Worm (Caenorhabditis elegans) whole organism, L4 larva: ENCODE measurements around the gene tftc-5.

Experiments used
- F10B5.3 ChIP-seq: sonication (generic microtip); optimal IDR thresholded peaks from 2 replicates; lab custom pipeline; 2016; ENCODE audit warnings: mild to moderate bottlenecking, missing genetic modification characterization, missing compliant biosample characterization
- F37D6.2 ChIP-seq: sonication (generic microtip); optimal IDR thresholded peaks from 2 replicates; lab custom pipeline; 2016; ENCODE audit warnings: mild to moderate bottlenecking, missing genetic modification characterization, missing compliant biosample characterization
- F49E8.2 ChIP-seq: sonication (generic microtip); optimal IDR thresholded peaks from 2 replicates; lab custom pipeline; 2016; ENCODE audit warnings: missing compliant biosample characterization, mild to moderate bottlenecking, missing genetic modification characterization, borderline replicate concordance
- R02D3.7 ChIP-seq: fragments of 150-350 bp; sonication (generic microtip); optimal IDR thresholded peaks from 3 replicates; lab custom pipeline; 2014; ENCODE audit warnings: missing biosample characterization, missing genetic modification characterization
- T20F7.1 ChIP-seq: fragments of 200-800 bp; sonication (Bioruptor generic); optimal IDR thresholded peaks from 2 replicates; lab custom pipeline; 2018; ENCODE audit warnings: mild to moderate bottlenecking, missing genetic modification characterization, missing compliant biosample characterization
- T26A8.4 ChIP-seq: fragments of 200-800 bp; sonication (Bioruptor generic); IDR thresholded peaks from 2 replicates; pipeline ENCODE4 v1.3.6; 2022; ENCODE audit warnings: missing genetic modification characterization, missing compliant biosample characterization
- Y105C5A.15 ChIP-seq: fragments of 200-800 bp; sonication (Bioruptor generic); IDR thresholded peaks from 2 replicates; pipeline ENCODE4 v1.3.6; 2022; ENCODE audit warnings: missing genetic modification characterization, missing compliant biosample characterization
- Y48G9A.11 ChIP-seq: fragments of 200-800 bp; sonication (Bioruptor generic); IDR thresholded peaks from 2 replicates; pipeline ENCODE4 v1.3.6; 2022; ENCODE audit warnings: missing genetic modification reagents, missing genetic modification characterization, missing compliant biosample characterization
- ZK546.5 ChIP-seq, 2 experiments: sonication (generic microtip); optimal IDR thresholded peaks; 2 replicates each; lab custom pipeline; 2017; ENCODE audit warnings: missing biosample characterization in 2 of 2, missing genetic modification characterization in 2 of 2
- attf-4 ChIP-seq: sonication (generic microtip); optimal IDR thresholded peaks from 3 replicates; lab custom pipeline; 2017; ENCODE audit warnings: missing biosample characterization, missing genetic modification characterization
- ceh-20 ChIP-seq: fragments of 200-800 bp; sonication (Bioruptor generic); IDR thresholded peaks from 2 replicates; pipeline ENCODE4 v1.3.6; 2022; ENCODE audit warnings: missing genetic modification reagents, missing genetic modification characterization, missing compliant biosample characterization
- ceh-28 ChIP-seq: fragments of 150-350 bp; optimal IDR thresholded peaks from 2 replicates; lab custom pipeline; 2014; ENCODE audit warnings: missing biosample characterization, missing genetic modification reagents, missing genetic modification characterization
- ceh-82 ChIP-seq: sonication (generic microtip); optimal IDR thresholded peaks from 2 replicates; lab custom pipeline; 2017; ENCODE audit warnings: missing biosample characterization, missing genetic modification characterization
- cey-2 ChIP-seq: sonication (generic microtip); optimal IDR thresholded peaks from 3 replicates; lab custom pipeline; 2017; ENCODE audit warnings: missing genetic modification characterization, mild to moderate bottlenecking, missing compliant biosample characterization, antibody characterized with exemption, borderline replicate concordance; ENCODE audit not compliant: insufficient read depth
- daf-16 ChIP-seq, 3 experiments: sonication (generic microtip); optimal IDR thresholded peaks; 2 replicates each; lab custom pipeline; 2016 to 2017; ENCODE audit warnings: missing genetic modification characterization in 3 of 3, missing genetic modification reagents in 3 of 3, mild to moderate bottlenecking in 2 of 3, missing compliant biosample characterization in 2 of 3, missing biosample characterization in 1 of 3, moderate library complexity in 1 of 3
- dpl-1 ChIP-seq: fragments of 150-350 bp; optimal IDR thresholded peaks from 2 replicates; lab custom pipeline; 2014; ENCODE audit warnings: missing biosample characterization, missing genetic modification reagents, missing genetic modification characterization
- duxl-1 ChIP-seq: sonication (generic microtip); optimal IDR thresholded peaks from 2 replicates; lab custom pipeline; 2016; ENCODE audit warnings: mild to moderate bottlenecking, missing genetic modification characterization, moderate library complexity, missing compliant biosample characterization; ENCODE audit not compliant: poor library complexity
- dve-1 ChIP-seq: sonication (generic microtip); optimal IDR thresholded peaks from 2 replicates; lab custom pipeline; 2017; ENCODE audit warnings: antibody characterized with exemption, mild to moderate bottlenecking, missing genetic modification characterization, missing compliant biosample characterization; ENCODE audit not compliant: insufficient read depth
- fkh-10 ChIP-seq: fragments of 150-350 bp; optimal IDR thresholded peaks from 2 replicates; lab custom pipeline; 2014; ENCODE audit warnings: missing biosample characterization, missing genetic modification reagents, missing genetic modification characterization
- fos-1 ChIP-seq: fragments of 150-350 bp; optimal IDR thresholded peaks from 2 replicates; lab custom pipeline; 2014; ENCODE audit warnings: missing biosample characterization, missing genetic modification characterization
- hlh-11 ChIP-seq: fragments of 200-800 bp; sonication (Bioruptor generic); optimal IDR thresholded peaks from 2 replicates; lab custom pipeline; 2018; ENCODE audit warnings: mild to moderate bottlenecking, missing genetic modification characterization, missing compliant biosample characterization
- hmg-1.1 ChIP-seq: fragments of 200-800 bp; sonication (Bioruptor generic); IDR thresholded peaks from 2 replicates; pipeline ENCODE4 v1.3.6; 2022; ENCODE audit warnings: missing genetic modification reagents, missing genetic modification characterization, missing compliant biosample characterization
- lim-7 ChIP-seq: fragments of 200-800 bp; sonication (Bioruptor generic); IDR thresholded peaks from 2 replicates; pipeline ENCODE4 v1.3.6; 2022; ENCODE audit warnings: missing genetic modification characterization, missing compliant biosample characterization
- lin-13 ChIP-seq: fragments of 150-350 bp; optimal IDR thresholded peaks from 2 replicates; lab custom pipeline; 2014; ENCODE audit warnings: missing biosample characterization, missing genetic modification reagents, missing genetic modification characterization
- lin-38 ChIP-seq: fragments of 200-800 bp; sonication (Bioruptor generic); IDR thresholded peaks from 2 replicates; pipeline ENCODE4 v1.3.6; 2022; ENCODE audit warnings: missing genetic modification reagents, missing genetic modification characterization, missing compliant biosample characterization
- lin-39 ChIP-seq: fragments of 150-350 bp; optimal IDR thresholded peaks from 2 replicates; lab custom pipeline; 2014; ENCODE audit warnings: missing biosample characterization, missing genetic modification reagents, missing genetic modification characterization
- lir-3 ChIP-seq: sonication (generic microtip); optimal IDR thresholded peaks from 2 replicates; lab custom pipeline; 2016; ENCODE audit warnings: mild to moderate bottlenecking, missing genetic modification characterization, missing compliant biosample characterization
- madf-9 ChIP-seq: fragments of 200-800 bp; sonication (Bioruptor generic); conservative IDR thresholded peaks from 2 replicates; pipeline ENCODE4 v1.3.6; 2022; ENCODE audit warnings: missing genetic modification reagents, missing genetic modification characterization, missing compliant biosample characterization
- mdl-1 ChIP-seq, 2 experiments: fragments of 150-350 bp in 1 of 2; sonication (generic microtip) in 1 of 2; optimal IDR thresholded peaks; 2 replicates each; lab custom pipeline; 2014 to 2017; ENCODE audit warnings: missing biosample characterization in 2 of 2, missing genetic modification characterization in 2 of 2
- mdt-29 ChIP-seq: fragments of 200-800 bp; sonication (Bioruptor generic); IDR thresholded peaks from 2 replicates; pipeline ENCODE4 v1.3.6; 2022; ENCODE audit warnings: missing genetic modification reagents, missing genetic modification characterization, missing compliant biosample characterization
- mxl-2 ChIP-seq: fragments of 200-800 bp; sonication (Bioruptor generic); conservative IDR thresholded peaks from 2 replicates; pipeline ENCODE4 v1.3.6; 2022; ENCODE audit warnings: missing genetic modification reagents, missing genetic modification characterization, missing compliant biosample characterization
- nhr-11 ChIP-seq: fragments of 150-350 bp; optimal IDR thresholded peaks from 2 replicates; lab custom pipeline; 2014; ENCODE audit warnings: missing biosample characterization, missing genetic modification characterization
- nhr-28 ChIP-seq: fragments of 150-350 bp; optimal IDR thresholded peaks from 2 replicates; lab custom pipeline; 2014; ENCODE audit warnings: missing biosample characterization, missing genetic modification characterization
- nhr-41 ChIP-seq: fragments of 200-800 bp; sonication (Bioruptor generic); IDR thresholded peaks from 2 replicates; pipeline ENCODE4 v1.3.6; 2022; ENCODE audit warnings: missing genetic modification reagents, missing genetic modification characterization, missing compliant biosample characterization
- nhr-6 ChIP-seq: fragments of 150-350 bp; optimal IDR thresholded peaks from 2 replicates; lab custom pipeline; 2014; ENCODE audit warnings: missing biosample characterization, missing genetic modification characterization
- saeg-2 ChIP-seq: fragments of 200-800 bp; sonication (Bioruptor generic); IDR thresholded peaks from 2 replicates; pipeline ENCODE4 v1.3.6; 2022; ENCODE audit warnings: missing genetic modification reagents, missing genetic modification characterization, missing compliant biosample characterization
- set-16 ChIP-seq: fragments of 200-800 bp; sonication (Bioruptor generic); IDR thresholded peaks from 2 replicates; pipeline ENCODE4 v1.3.6; 2022; ENCODE audit warnings: missing genetic modification reagents, missing genetic modification characterization, missing compliant biosample characterization
- skn-1 ChIP-seq: fragments of 150-350 bp; optimal IDR thresholded peaks from 2 replicates; lab custom pipeline; 2014; ENCODE audit warnings: missing biosample characterization, missing genetic modification characterization
- snpc-4 ChIP-seq: fragments of 150-350 bp; optimal IDR thresholded peaks from 2 replicates; lab custom pipeline; 2014; ENCODE audit warnings: missing biosample characterization, missing genetic modification characterization
- unc-39 ChIP-seq: sonication (generic microtip); optimal IDR thresholded peaks from 2 replicates; lab custom pipeline; 2017; ENCODE audit warnings: missing biosample characterization, missing genetic modification characterization
- unc-62 ChIP-seq, 3 experiments: fragments of 150-350 bp in 1 of 3; sonication (generic microtip); optimal IDR thresholded peaks in 2 of 3; peaks in 1 of 3; 1 replicate in 1 of 3; 2 replicates in 2 of 3; lab custom pipeline; 2014 to 2017; ENCODE audit warnings: missing biosample characterization in 3 of 3, missing genetic modification characterization in 3 of 3, missing genetic modification reagents in 3 of 3, missing genotype in 1 of 3
- vab-7 ChIP-seq: fragments of 200-800 bp; sonication (Bioruptor generic); IDR thresholded peaks from 2 replicates; pipeline ENCODE4 v1.3.6; 2022; ENCODE audit warnings: missing genetic modification reagents, missing genetic modification characterization, missing compliant biosample characterization
- zfp-3 ChIP-seq: fragments of 200-800 bp; sonication (Bioruptor generic); conservative IDR thresholded peaks from 2 replicates; pipeline ENCODE4 v1.3.6; 2022; ENCODE audit warnings: missing genetic modification reagents, missing genetic modification characterization, missing compliant biosample characterization
- zip-2 ChIP-seq: fragments of 150-350 bp; optimal IDR thresholded peaks from 2 replicates; lab custom pipeline; 2014; ENCODE audit warnings: missing biosample characterization, missing genetic modification characterization

The tftc-5 gene

ce11 chrIII:3992089-3992488 is 29.9 kb upstream of the tftc-5 start, which contains the start of gene glb-11:
Gene glb-11 (minus strand): TSS chrIII:3992189.
- TF ChIP-seq F10B5.3 (tag; lab: Kevin White, UChicago) (no peak), daf-16 (GFP tag; optimal IDR thresholded peaks at IDR 0.05; lab: Kevin White, UChicago) (peak in 1 of 2 experiments; percentile 54), daf-16 (tag; optimal IDR thresholded peaks at IDR 0.05; lab: Kevin White, UChicago) (no peak), zfp-3 (no peak), unc-39 (tag; lab: Kevin White, UChicago) (no peak), zip-2 (no peak), vab-7 (GFP tag; lab: Robert Waterston, UW) (no peak), unc-62 (GFP tag; optimal IDR thresholded peaks at IDR 0.05 in 1 of 2; lab: Kevin White, UChicago) (peak in 1 of 2 experiments; percentile 19), unc-62 (tag; optimal IDR thresholded peaks at IDR 0.05; lab: Kevin White, UChicago) (no peak), Y105C5A.15 (GFP tag; lab: Robert Waterston, UW) (no peak), set-16 (GFP tag; lab: Robert Waterston, UW) (no peak)
- TF ChIP-seq, all 104 proteins: peak for 2

DNA sequence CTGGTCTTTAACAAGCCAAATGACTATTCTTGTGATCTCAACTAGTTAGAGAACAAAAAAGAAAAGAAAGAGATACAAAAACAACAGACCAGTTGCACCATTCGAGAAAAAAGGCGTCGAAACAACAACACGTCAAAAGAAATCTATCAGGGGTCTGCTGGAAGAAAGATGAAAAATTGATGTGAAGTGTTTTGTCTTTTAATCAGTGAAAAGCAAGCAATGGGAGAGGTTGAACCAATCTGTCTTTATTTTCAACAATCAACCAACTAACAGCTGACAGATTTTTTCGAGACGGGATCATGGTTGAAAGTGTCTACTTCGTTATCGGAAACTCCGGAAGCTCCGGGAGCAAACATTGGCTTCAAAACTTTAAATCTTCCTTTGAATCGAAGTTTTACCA is 27.5 kb upstream of the tftc-5 start:
- no peak for TF ChIP-seq T26A8.4 (GFP tag; lab: Robert Waterston, UW)
- no peak for TF ChIP-seq fos-1
- no peak for TF ChIP-seq F49E8.2
- TF ChIP-seq saeg-2 (GFP tag; lab: Robert Waterston, UW) = no peak
- no peak for TF ChIP-seq lir-3 (tag; lab: Kevin White, UChicago)
- peak in 1 of 2 experiments; percentile 72 for TF ChIP-seq daf-16 (GFP tag; optimal IDR thresholded peaks at IDR 0.05; lab: Kevin White, UChicago)
- TF ChIP-seq daf-16 (tag; optimal IDR thresholded peaks at IDR 0.05; lab: Kevin White, UChicago) = no peak
- TF ChIP-seq R02D3.7 (tag; lab: Kevin White, UChicago) = no peak

DNA sequence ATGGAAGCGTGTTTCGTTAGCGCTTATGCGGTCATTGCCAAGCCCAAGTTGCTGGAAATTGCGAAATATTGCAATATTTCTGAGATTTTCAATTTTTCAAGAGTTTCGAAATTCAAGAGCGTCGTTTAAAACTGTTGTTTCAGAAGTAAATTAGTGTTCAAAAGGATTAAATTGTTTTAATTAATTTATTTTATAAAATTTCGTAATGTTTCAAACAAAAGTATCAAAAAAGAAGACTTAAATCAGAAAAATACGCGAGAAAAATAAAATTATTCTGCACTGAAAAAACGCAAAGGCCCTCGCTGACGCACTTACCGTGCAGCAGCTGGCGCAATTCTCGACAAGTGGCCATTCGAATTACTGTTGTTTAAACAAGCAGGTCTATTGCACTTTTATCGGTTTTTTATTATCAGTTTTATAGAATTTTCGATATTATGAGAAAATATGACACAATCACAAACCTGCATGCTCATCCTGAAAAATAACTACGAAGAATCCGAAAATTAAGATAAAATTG is 17.8 kb upstream of the tftc-5 start, which contains the start of gene tif-1A:
TSS of gene tif-1A (minus strand) at position 51 of the 517 bp plus-strand sequence.
- TF ChIP-seq snpc-4 (tag; lab: Kevin White, UChicago) (no peak), F37D6.2 (tag; lab: Kevin White, UChicago) (peak; percentile 54), hmg-1.1 (GFP tag; lab: Robert Waterston, UW) (peak; percentile 61), F49E8.2 (peak; percentile 15), ceh-28 (tag; lab: Kevin White, UChicago) (no peak), Y48G9A.11 (GFP tag; lab: Robert Waterston, UW) (no peak), dve-1 (tag; lab: Kevin White, UChicago) (peak; percentile 95), mxl-2 (no peak), nhr-41 (GFP tag; lab: Robert Waterston, UW) (no peak), R02D3.7 (tag; lab: Kevin White, UChicago) (no peak), cey-2 (tag; lab: Kevin White, UChicago) (no peak), ceh-20 (GFP tag; lab: Robert Waterston, UW) (0 out of 2 replicates have a peak, but pooled peaks have one; percentile 28), T20F7.1 (GFP tag; lab: Kevin White, UChicago) (peak; percentile 73), nhr-11 (tag; lab: Kevin White, UChicago) (no peak), mdt-29 (GFP tag; lab: Robert Waterston, UW) (no peak), nhr-28 (peak; percentile 72), madf-9 (no peak), dpl-1 (GFP tag; lab: Kevin White, UChicago) (peak; percentile 85), skn-1 (tag; lab: Kevin White, UChicago) (no peak), attf-4 (tag; lab: Kevin White, UChicago) (no peak), saeg-2 (GFP tag; lab: Robert Waterston, UW) (no peak), hlh-11 (peak; percentile 92), lim-7 (GFP tag; lab: Robert Waterston, UW) (no peak), lin-38 (GFP tag; lab: Robert Waterston, UW) (peak; percentile 80), lin-13 (GFP tag; lab: Kevin White, UChicago) (peak; percentile 51), mdl-1 (tag; optimal IDR thresholded peaks at IDR 0.05; lab: Kevin White, UChicago) (peak in 1 of 2 experiments; percentile 57), unc-62 (GFP tag; optimal IDR thresholded peaks at IDR 0.05 in 1 of 2; lab: Kevin White, UChicago) (no peak), unc-62 (tag; optimal IDR thresholded peaks at IDR 0.05; lab: Kevin White, UChicago) (no peak), fkh-10 (GFP tag; lab: Kevin White, UChicago) (peak; percentile 26), zfp-3 (peak; percentile 56; the same call in 1 of the 2 replicates), ZK546.5 (tag; optimal IDR thresholded peaks at IDR 0.05; lab: Kevin White, UChicago) (no peak), duxl-1 (tag; lab: Kevin White, UChicago) (peak; percentile 55), lin-39 (tag; lab: Kevin White, UChicago) (no peak), zip-2 (peak; percentile 72), Y105C5A.15 (GFP tag; lab: Robert Waterston, UW) (no peak), nhr-6 (tag; lab: Kevin White, UChicago) (peak; percentile 73), ceh-82 (no peak)
